Fruit fly (Drosophila melanogaster): Measurements from ENCODE around the gene Gr64e.

The Gr64e gene

DNA sequence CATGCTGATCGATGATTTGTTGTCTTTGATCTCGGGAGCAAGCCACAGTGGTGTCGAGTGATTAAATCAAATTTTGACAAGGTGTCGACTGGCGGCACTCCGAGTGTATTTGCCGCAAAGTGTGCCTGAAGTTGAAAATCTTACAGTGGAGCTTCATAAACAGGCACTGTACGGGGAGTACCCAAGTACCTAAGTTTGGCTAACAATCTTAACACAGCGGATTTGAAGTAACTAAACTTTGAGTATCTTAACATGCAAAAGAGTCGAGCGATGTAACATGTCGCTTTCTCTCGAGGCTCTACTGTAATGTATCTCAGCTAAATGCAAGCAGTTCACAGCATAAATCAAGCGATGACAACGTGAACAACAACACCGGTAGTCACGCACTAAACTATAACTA is 15.2 kb upstream of the Gr64e start (continued):
- peak; percentile 39 for TF ChIP-seq CG6654 (GFP tag; optimal IDR thresholded peaks at IDR 0.05)
- peak; percentile 57 for TF ChIP-seq CG6272 (GFP tag; IDR thresholded peaks at IDR 0.05)
- TF ChIP-seq CG33557 (GFP tag; optimal IDR thresholded peaks at IDR 0.05), result peak; percentile 68
- TF ChIP-seq Myb (GFP tag; optimal IDR thresholded peaks at IDR 0.05), result no peak
- peak; percentile 40; the same call in 1 of the 2 replicates for TF ChIP-seq stc (GFP tag; IDR thresholded peaks at IDR 0.05)
- peak; percentile 65 for TF ChIP-seq Oli (tag; optimal IDR thresholded peaks at IDR 0.05)
- peak; percentile 47 for TF ChIP-seq Dad (GFP tag; optimal IDR thresholded peaks at IDR 0.05)
- TF ChIP-seq Chrac-16 (GFP tag; optimal IDR thresholded peaks at IDR 0.05), result peak; percentile 75
- peak; percentile 43 for TF ChIP-seq Hr3 (GFP tag; optimal IDR thresholded peaks at IDR 0.05)
- TF ChIP-seq CG6854 (GFP tag; optimal IDR thresholded peaks at IDR 0.05), result no peak
- no peak for TF ChIP-seq h (optimal IDR thresholded peaks at IDR 0.05)
- peak; percentile 61; the same call in 1 of the 2 replicates for TF ChIP-seq Gsc (GFP tag; IDR thresholded peaks at IDR 0.05)
- TF ChIP-seq TFAM (GFP tag; optimal IDR thresholded peaks at IDR 0.05), result no peak
- TF ChIP-seq Opbp (GFP tag; IDR thresholded peaks at IDR 0.05; ENCODE audit: partially characterized antibody), result no peak
- peak; percentile 89 for TF ChIP-seq CG15696 (tag; optimal IDR thresholded peaks at IDR 0.05)
- TF ChIP-seq CG7357 (GFP tag; IDR thresholded peaks at IDR 0.05), result peak; percentile 50; the same call in 1 of the 3 replicates
- no peak for TF ChIP-seq bbx (GFP tag; IDR thresholded peaks at IDR 0.05; ENCODE audit: partially characterized antibody)
- TF ChIP-seq lov (optimal IDR thresholded peaks at IDR 0.05), result no peak
- TF ChIP-seq lov (GFP tag; IDR thresholded peaks at IDR 0.05), result peak; percentile 80
- peak; percentile 21 for TF ChIP-seq CG11723 (GFP tag; optimal IDR thresholded peaks at IDR 0.05)
- TF ChIP-seq Xrp1 (GFP tag; IDR thresholded peaks at IDR 0.05), result peak; percentile 86
- TF ChIP-seq Fer2 (tag; optimal IDR thresholded peaks at IDR 0.05), result no peak
- TF ChIP-seq CG16863 (GFP tag; optimal IDR thresholded peaks at IDR 0.05), result peak; percentile 65
- TF ChIP-seq crc (GFP tag; optimal IDR thresholded peaks at IDR 0.05), result no peak
- no peak for TF ChIP-seq CG7987 (GFP tag; optimal IDR thresholded peaks at IDR 0.05)
- no peak for TF ChIP-seq exex (tag; optimal IDR thresholded peaks at IDR 0.05)
- no peak for TF ChIP-seq NK7.1 (GFP tag; optimal IDR thresholded peaks at IDR 0.05)
- TF ChIP-seq bcd (GFP tag; optimal IDR thresholded peaks at IDR 0.05), result peak; percentile 46
- no peak for TF ChIP-seq Scr (GFP tag; IDR thresholded peaks at IDR 0.05; ENCODE audit: partially characterized antibody)
- TF ChIP-seq CTCF (GFP tag; optimal IDR thresholded peaks at IDR 0.05), result no peak
- TF ChIP-seq salm (tag; optimal IDR thresholded peaks at IDR 0.05), result no peak
- TF ChIP-seq gfzf (GFP tag; optimal IDR thresholded peaks at IDR 0.05), result no peak
- TF ChIP-seq CG1024 (GFP tag; IDR thresholded peaks at IDR 0.05), result 0 out of 2 replicates have a peak, but pooled peaks have one; percentile 46
- TF ChIP-seq Ptx1 (GFP tag; IDR thresholded peaks at IDR 0.05), result peak; percentile 53
- TF ChIP-seq bowl (GFP tag; IDR thresholded peaks at IDR 0.05), result no peak
- TF ChIP-seq B-H2 (GFP tag; optimal IDR thresholded peaks at IDR 0.05), result no peak
- no peak for TF ChIP-seq CG6683 (GFP tag; optimal IDR thresholded peaks at IDR 0.05)
- TF ChIP-seq Drgx (GFP tag; IDR thresholded peaks at IDR 0.05), result peak; percentile 53
- TF ChIP-seq CG10959 (GFP tag; IDR thresholded peaks at IDR 0.05), result peak; percentile 85
- peak; percentile 74 for TF ChIP-seq CG4424 (GFP tag; optimal IDR thresholded peaks at IDR 0.05)
- peak; percentile 76 for TF ChIP-seq phol (tag; optimal IDR thresholded peaks at IDR 0.05)
- peak; percentile 39; the same call in 1 of the 2 replicates for TF ChIP-seq CG3847 (GFP tag; IDR thresholded peaks at IDR 0.05)
- TF ChIP-seq slp2 (GFP tag; optimal IDR thresholded peaks at IDR 0.05), result peak; percentile 45
- TF ChIP-seq Mes4 (GFP tag; optimal IDR thresholded peaks at IDR 0.05), result peak; percentile 54
- no peak for TF ChIP-seq ftz-f1 (GFP tag; optimal IDR thresholded peaks at IDR 0.05)
- no peak for TF ChIP-seq CG12104 (GFP tag; optimal IDR thresholded peaks at IDR 0.05)
- TF ChIP-seq al (GFP tag; IDR thresholded peaks at IDR 0.05), result no peak
- no peak for TF ChIP-seq fru (optimal IDR thresholded peaks at IDR 0.05)
- TF ChIP-seq CG10462 (GFP tag; optimal IDR thresholded peaks at IDR 0.05), result peak; percentile 20
- TF ChIP-seq nau (GFP tag; optimal IDR thresholded peaks at IDR 0.05), result no peak
- peak; percentile 58; the same call in 1 of the 3 replicates for TF ChIP-seq ase (GFP tag; IDR thresholded peaks at IDR 0.05)
- peak; percentile 82 for TF ChIP-seq otp (GFP tag; IDR thresholded peaks at IDR 0.05)
- TF ChIP-seq gsb (GFP tag; IDR thresholded peaks at IDR 0.05), result no peak
- peak; percentile 62 for TF ChIP-seq CG1602 (GFP tag; optimal IDR thresholded peaks at IDR 0.05)

Measured in whole organism, embryonic.